Fruit fly (Drosophila melanogaster): ENCODE data around the gene Rev1.

Rev1 gene

dm6 chr3L:636434-636833, 17.7 kb upstream of the Rev1 start (continued):
- no peak for TF ChIP-seq pita (GFP tag; optimal IDR thresholded peaks at IDR 0.05)
- TF ChIP-seq Doc3 (GFP tag; IDR thresholded peaks at IDR 0.05; ENCODE audit: partially characterized antibody), result no peak
- TF ChIP-seq trh (GFP tag; optimal IDR thresholded peaks at IDR 0.05), result peak; percentile 15
- TF ChIP-seq pb (GFP tag; optimal IDR thresholded peaks at IDR 0.05), result no peak
- peak; percentile 59 for TF ChIP-seq CG6254 (GFP tag; optimal IDR thresholded peaks at IDR 0.05)
- peak; percentile 57 for TF ChIP-seq Hsf (GFP tag; optimal IDR thresholded peaks at IDR 0.05)
- no peak for TF ChIP-seq her (GFP tag; optimal IDR thresholded peaks at IDR 0.05)
- peak; percentile 36 for TF ChIP-seq HLH54F (GFP tag; optimal IDR thresholded peaks at IDR 0.05)
- peak; percentile 67 for TF ChIP-seq ranshi (GFP tag; IDR thresholded peaks at IDR 0.05)
- peak; percentile 62; the same call in 2 of the 3 replicates for TF ChIP-seq dysf (GFP tag; IDR thresholded peaks at IDR 0.05)
- TF ChIP-seq onecut (GFP tag; IDR thresholded peaks at IDR 0.05), result peak; percentile 44
- TF ChIP-seq Xrp1 (GFP tag; IDR thresholded peaks at IDR 0.05), result peak; percentile 88
- TF ChIP-seq Sry-β (GFP tag; optimal IDR thresholded peaks at IDR 0.05), result no peak
- peak; percentile 3 for TF ChIP-seq Ets65A (GFP tag)
- peak; percentile 2 for TF ChIP-seq twi (tag; optimal IDR thresholded peaks at IDR 0.05)
- TF ChIP-seq CG4360 (GFP tag; IDR thresholded peaks at IDR 0.05), result no peak
- TF ChIP-seq sna (GFP tag; IDR thresholded peaks at IDR 0.05; ENCODE audit: partially characterized antibody), result no peak
- peak; percentile 57; the same call in 1 of the 3 replicates for TF ChIP-seq H15 (GFP tag; IDR thresholded peaks at IDR 0.05)
- peak; percentile 43 for TF ChIP-seq CG17385 (GFP tag; optimal IDR thresholded peaks at IDR 0.05)
- peak; percentile 80 for TF ChIP-seq CG2712 (tag; optimal IDR thresholded peaks at IDR 0.05)
- TF ChIP-seq sens-2 (GFP tag; IDR thresholded peaks at IDR 0.05), result 0 out of 2 replicates have a peak, but pooled peaks have one; percentile 51
- TF ChIP-seq aop (GFP tag; IDR thresholded peaks at IDR 0.05), result no peak
- peak; percentile 89 for TF ChIP-seq Med (GFP tag)
- peak; percentile 59 for TF ChIP-seq jing (GFP tag; optimal IDR thresholded peaks at IDR 0.05)
- peak; percentile 81; the same call in 2 of the 3 replicates for TF ChIP-seq ci (GFP tag; IDR thresholded peaks at IDR 0.05)
- peak; percentile 75 for TF ChIP-seq unpg (GFP tag; optimal IDR thresholded peaks at IDR 0.05)
- peak; percentile 68 for TF ChIP-seq CG7839 (tag; optimal IDR thresholded peaks at IDR 0.05)
- TF ChIP-seq CG3838 (GFP tag; optimal IDR thresholded peaks at IDR 0.05), result peak; percentile 20
- peak; percentile 32 for TF ChIP-seq shn (GFP tag; optimal IDR thresholded peaks at IDR 0.05)
- TF ChIP-seq Optix (GFP tag; IDR thresholded peaks at IDR 0.05), result peak; percentile 60; the same call in 1 of the 3 replicates
- TF ChIP-seq B-H2 (GFP tag; optimal IDR thresholded peaks at IDR 0.05), result no peak
- peak; percentile 77 for TF ChIP-seq lmd (GFP tag; IDR thresholded peaks at IDR 0.05)
- TF ChIP-seq Fer3 (tag; optimal IDR thresholded peaks at IDR 0.05), result no peak
- no peak for TF ChIP-seq Neu2 (GFP tag; optimal IDR thresholded peaks at IDR 0.05; ENCODE audit: borderline replicate concordance)
- TF ChIP-seq CG2116 (GFP tag; optimal IDR thresholded peaks at IDR 0.05), result peak; percentile 23
- no peak for TF ChIP-seq crc (GFP tag; optimal IDR thresholded peaks at IDR 0.05)
- peak; percentile 84 for TF ChIP-seq Blimp-1 (GFP tag; optimal IDR thresholded peaks at IDR 0.05)
- peak; percentile 92 for TF ChIP-seq sens (GFP tag)
- TF ChIP-seq CG14667 (GFP tag; IDR thresholded peaks at IDR 0.05), result peak; percentile 69
- TF ChIP-seq Six4 (GFP tag; optimal IDR thresholded peaks at IDR 0.05), result peak; percentile 48
- peak; percentile 71; the same call in 1 of the 3 replicates for TF ChIP-seq gce (GFP tag; IDR thresholded peaks at IDR 0.05)
- TF ChIP-seq Chrac-16 (GFP tag; optimal IDR thresholded peaks at IDR 0.05), result peak; percentile 51
- TF ChIP-seq lola (GFP tag; optimal IDR thresholded peaks at IDR 0.05), result peak in 1 of 3 experiments; percentile 64
- TF ChIP-seq Aef1 (GFP tag; IDR thresholded peaks at IDR 0.05), result no peak
- TF ChIP-seq CG12071 (GFP tag; optimal IDR thresholded peaks at IDR 0.05), result peak; percentile 60
- TF ChIP-seq dpn (GFP tag; optimal IDR thresholded peaks at IDR 0.05), result peak; percentile 46 to 70
- no peak for TF ChIP-seq CG8290 (GFP tag; optimal IDR thresholded peaks at IDR 0.05)
- peak in 1 of 2 experiments; percentile 63 for TF ChIP-seq CG8290 (tag; optimal IDR thresholded peaks at IDR 0.05)
- TF ChIP-seq Nf-YC (tag; optimal IDR thresholded peaks at IDR 0.05), result no peak
- no peak for TF ChIP-seq da (GFP tag; optimal IDR thresholded peaks at IDR 0.05)
- TF ChIP-seq CG11696 (GFP tag; IDR thresholded peaks at IDR 0.05), result 0 out of 2 replicates have a peak, but pooled peaks have one; percentile 43
- TF ChIP-seq CG7357 (GFP tag; IDR thresholded peaks at IDR 0.05), result peak; percentile 51; the same call in 2 of the 3 replicates
